Fruit fly (Drosophila melanogaster) whole organism, embryonic: Measurements from ENCODE around the gene RpS12.

Experiments used
- CG11085 ChIP-seq: fragments of 200-800 bp; sonication (Bioruptor generic); IDR thresholded peaks from 2 replicates; pipeline ENCODE4 v1.3.6; 2022; ENCODE audit warnings: missing biosample characterization, missing genetic modification characterization
- CG14014 ChIP-seq: fragments of 200-800 bp; sonication (Bioruptor generic); IDR thresholded peaks from 2 replicates; pipeline ENCODE4 v1.3.6; 2022; ENCODE audit warnings: missing biosample characterization, missing genetic modification characterization
- CG17359 ChIP-seq: fragments of 200-800 bp; sonication (Bioruptor generic); optimal IDR thresholded peaks from 3 replicates; lab custom pipeline; 2018; ENCODE audit warnings: missing biosample characterization, mild to moderate bottlenecking, missing genetic modification characterization, moderate library complexity
- CG2889 ChIP-seq: fragments of 200-800 bp; sonication (Bioruptor generic); IDR thresholded peaks from 3 replicates; pipeline ENCODE4 v1.3.6; 2022; ENCODE audit warnings: missing biosample characterization, missing genetic modification characterization
- bcd ChIP-seq: fragments of 200-800 bp; sonication (Bioruptor generic); optimal IDR thresholded peaks from 2 replicates; lab custom pipeline; 2017; ENCODE audit warnings: missing biosample characterization, mild to moderate bottlenecking, missing genetic modification characterization
- fd102C ChIP-seq: fragments of 200-800 bp; sonication (Bioruptor generic); optimal IDR thresholded peaks from 2 replicates; lab custom pipeline; 2018; ENCODE audit warnings: missing biosample characterization, mild to moderate bottlenecking, missing genetic modification characterization, moderate library complexity
- tap ChIP-seq: fragments of 200-800 bp; optimal IDR thresholded peaks from 3 replicates; lab custom pipeline; 2019; ENCODE audit warnings: missing biosample characterization, mild to moderate bottlenecking, missing genetic modification characterization, moderate library complexity

DNA sequence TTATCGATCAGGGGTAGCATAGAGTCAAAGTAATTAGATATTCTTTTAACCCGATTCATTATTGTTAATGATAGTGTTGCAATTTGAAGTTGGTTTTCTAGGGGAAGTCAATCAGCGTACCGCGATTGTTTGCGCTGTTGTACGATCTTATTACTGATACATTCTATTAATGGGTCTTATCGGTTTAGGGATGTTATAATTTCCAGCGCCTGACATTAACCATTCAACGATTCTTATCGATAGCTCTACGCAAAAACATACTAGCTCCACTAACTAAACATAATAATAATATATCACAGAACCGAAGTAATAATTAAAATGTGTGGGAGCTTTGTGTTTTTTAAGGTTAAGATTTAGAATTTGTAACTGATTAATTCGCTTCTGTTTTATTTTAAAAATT lies 11.6 kb upstream of the RpS12 start, which contains the start of gene Cul6:
- TF ChIP-seq CG11085 (GFP tag; lab: Robert Waterston, UW) (no peak), fd102C (GFP tag; lab: Kevin White, UChicago) (no peak), tap (tag; lab: Kevin White, UChicago) (no peak), bcd (GFP tag; lab: Kevin White, UChicago) (no peak), CG17359 (tag; lab: Kevin White, UChicago) (no peak), CG2889 (GFP tag; lab: Robert Waterston, UW) (no peak), CG14014 (GFP tag; lab: Robert Waterston, UW) (no peak)
